Fruit fly (Drosophila melanogaster) whole organism, larva: ENCODE measurements around the gene CG10031.

Experiments used
- noc ChIP-seq: fragments of 200-800 bp; sonication (Bioruptor generic); optimal IDR thresholded peaks from 3 replicates; lab custom pipeline; 2019; ENCODE audit warnings: missing biosample characterization, mild to moderate bottlenecking, missing genetic modification characterization, moderate library complexity

CG10031 gene

DNA sequence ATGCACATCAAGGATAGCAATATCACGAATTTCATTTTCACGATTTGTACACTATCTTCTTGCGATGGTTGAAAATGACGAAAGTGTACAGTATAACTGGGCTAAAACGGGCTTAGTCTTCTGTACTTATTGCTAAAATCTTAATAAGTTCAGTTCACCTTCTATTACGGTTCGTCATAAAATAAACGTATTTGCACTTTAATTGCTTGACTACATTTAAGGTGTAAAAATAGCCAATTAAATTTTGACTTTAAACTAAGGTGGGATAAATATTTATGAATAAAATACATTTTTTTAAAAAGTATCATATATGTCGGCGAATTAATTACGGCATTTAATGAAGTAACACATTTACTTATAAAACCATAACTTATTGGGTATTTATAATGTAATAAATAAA is 29.2 kb downstream of the CG10031 start, which contains the start of gene Sfp24Bb:
TSS of gene Sfp24Bb (minus strand) at position 101 of the 400 bp plus-strand sequence.
- TF ChIP-seq noc (tag; lab: Kevin White, UChicago), result no peak

DNA sequence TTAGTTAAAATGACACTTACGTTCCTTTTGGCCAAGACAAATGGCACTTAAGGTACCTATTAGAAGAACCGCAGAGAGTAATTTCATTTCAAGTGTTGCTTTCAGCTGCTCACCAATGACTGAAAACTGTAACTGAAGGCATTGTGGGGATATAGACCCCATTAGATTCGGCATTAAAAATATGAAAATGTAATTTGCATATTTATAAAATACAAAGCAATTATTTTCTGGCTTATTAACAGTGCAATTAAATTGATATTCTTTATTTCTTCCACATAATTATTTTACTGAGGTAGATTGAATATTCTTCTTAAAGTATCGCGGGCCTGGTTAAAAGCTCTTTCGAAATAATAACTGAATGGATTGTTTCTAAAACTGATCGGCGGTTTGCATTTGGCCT is 29.9 kb downstream of the CG10031 start, which contains the start of gene Sfp24Bd:
TSS of gene Sfp24Bd (minus strand) at position 101 of the 400 bp plus-strand sequence.
- no peak for TF ChIP-seq noc (tag; lab: Kevin White, UChicago)

DNA sequence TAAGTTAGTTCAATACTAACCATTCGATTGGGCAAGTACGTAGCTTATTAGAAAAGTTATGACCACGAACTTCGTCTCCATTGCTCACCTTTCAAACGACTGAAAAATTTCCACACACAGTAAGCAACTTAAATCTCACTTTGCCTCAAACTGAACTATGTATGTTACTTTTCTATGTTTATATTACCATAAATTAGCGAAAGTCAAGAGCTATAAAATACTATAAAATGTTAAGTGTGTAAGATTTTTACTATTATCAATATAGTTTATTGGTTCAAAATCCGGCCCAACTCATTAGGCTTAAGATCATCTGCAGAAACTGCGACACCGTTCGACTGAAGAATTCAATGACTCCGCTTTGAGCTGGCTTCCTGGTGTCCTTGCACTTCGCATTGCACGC is 30.4 kb downstream of the CG10031 start, which contains the start of gene Sfp24Ba:
TSS of gene Sfp24Ba (minus strand) at position 101 of the 400 bp plus-strand sequence.
- no peak for TF ChIP-seq noc (tag; lab: Kevin White, UChicago)

DNA sequence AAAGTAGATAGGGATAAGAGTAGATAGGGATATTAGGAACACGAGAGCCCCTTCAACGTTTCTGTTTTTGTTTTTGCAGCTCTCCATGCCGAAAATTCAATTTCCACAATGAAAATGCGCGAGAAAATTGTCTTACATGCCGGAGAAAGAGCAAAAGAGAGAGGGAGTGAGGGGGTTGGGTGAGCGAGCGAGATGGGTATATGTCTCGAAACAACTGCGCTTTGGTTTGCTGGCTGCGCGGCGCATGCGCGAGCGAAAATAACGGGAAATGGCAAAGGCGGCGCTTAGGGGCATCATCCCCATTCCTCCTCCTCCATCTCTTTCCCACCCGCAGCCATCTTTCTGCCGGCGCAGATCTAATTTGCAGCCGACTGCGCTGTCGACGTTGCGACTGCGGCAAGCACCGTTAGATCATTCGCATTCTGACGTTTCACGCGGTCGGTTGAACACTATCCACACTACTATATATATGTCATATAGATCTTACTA is 36.5 kb downstream of the CG10031 start, which contains the start of gene Drgx:
TSS of gene Drgx (plus strand) at position 439 of the 489 bp plus-strand sequence.
- TF ChIP-seq noc (tag; lab: Kevin White, UChicago), result no peak

DNA sequence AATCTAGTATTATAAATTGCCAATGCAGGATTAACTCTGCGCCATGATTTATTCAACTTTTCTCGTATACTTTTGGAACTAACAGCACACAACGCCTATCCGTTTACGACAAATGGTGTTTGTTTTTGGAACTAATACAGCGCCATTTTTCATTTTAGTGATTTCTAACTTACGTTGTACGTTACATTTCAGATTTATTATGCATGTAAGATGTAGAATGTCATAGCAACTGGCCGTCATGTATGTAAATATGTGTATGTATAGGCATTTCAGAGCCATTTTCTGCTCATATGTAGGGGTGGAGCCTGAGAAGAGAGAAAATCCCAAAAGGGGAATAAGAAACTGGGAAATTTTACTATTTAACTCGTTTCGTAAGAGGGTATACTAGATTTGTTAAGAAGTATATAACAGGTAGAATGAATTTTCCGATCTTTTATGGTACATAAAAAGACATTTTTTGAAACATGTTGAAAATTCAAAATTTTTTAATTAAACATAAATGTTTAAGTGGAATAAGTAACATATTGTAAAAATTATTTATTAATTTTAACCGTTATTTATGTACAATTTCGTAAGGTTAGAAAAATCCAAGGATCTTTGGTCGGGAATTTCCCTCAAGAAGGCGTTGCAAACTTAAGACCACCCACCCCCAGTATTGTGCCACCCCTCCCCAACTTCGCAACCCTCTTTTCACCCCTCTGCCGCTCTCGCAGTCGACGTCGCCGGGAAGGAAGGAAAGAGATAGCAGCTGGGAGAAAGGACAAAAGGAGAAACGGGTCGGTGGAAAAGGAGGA is 41.3 kb downstream of the CG10031 start:
- no peak for TF ChIP-seq noc (tag; lab: Kevin White, UChicago)

DNA sequence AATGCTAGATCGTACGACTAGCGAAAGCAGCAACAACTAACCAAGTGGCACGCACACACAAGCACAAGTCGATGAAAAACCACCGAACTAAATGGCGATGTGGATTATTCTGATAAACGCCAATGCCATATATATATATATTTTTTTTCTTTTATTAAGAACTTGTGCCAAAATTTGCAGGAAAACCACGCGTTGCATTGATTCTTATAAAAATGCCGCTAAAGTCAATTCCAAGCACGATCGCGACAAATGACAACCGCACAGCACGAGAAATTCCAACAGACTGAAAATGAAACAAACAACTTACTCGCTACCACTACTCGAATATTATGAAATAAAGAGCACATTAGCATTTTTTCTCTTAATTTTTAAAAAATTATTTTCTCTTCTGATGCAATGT is 42.2 kb downstream of the CG10031 start, which contains the start of gene for:
TSS of gene for (minus strand) at position 287 of the 400 bp plus-strand sequence.
- no peak for TF ChIP-seq noc (tag; lab: Kevin White, UChicago)

DNA sequence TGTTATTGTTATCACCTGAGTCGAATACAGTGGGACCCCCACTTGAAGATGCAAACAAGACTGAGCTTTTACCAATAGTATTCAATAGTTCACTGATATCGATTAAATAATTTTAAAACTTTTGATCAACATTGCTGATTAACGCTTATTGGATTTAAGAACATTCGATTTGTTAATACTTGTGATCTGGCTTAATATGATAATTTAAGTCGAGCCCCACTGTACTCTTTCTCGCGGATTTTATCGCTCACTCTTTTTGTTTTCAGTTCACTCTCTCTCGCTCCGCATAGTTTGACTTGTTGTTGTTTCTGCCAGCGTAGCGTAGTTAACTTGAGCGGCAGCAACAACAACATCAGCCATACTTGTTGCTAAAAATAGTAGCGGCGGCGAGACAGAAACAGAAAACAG is 43.2 kb downstream of the CG10031 start:
- TF ChIP-seq noc (tag; lab: Kevin White, UChicago), result peak; percentile 100

DNA sequence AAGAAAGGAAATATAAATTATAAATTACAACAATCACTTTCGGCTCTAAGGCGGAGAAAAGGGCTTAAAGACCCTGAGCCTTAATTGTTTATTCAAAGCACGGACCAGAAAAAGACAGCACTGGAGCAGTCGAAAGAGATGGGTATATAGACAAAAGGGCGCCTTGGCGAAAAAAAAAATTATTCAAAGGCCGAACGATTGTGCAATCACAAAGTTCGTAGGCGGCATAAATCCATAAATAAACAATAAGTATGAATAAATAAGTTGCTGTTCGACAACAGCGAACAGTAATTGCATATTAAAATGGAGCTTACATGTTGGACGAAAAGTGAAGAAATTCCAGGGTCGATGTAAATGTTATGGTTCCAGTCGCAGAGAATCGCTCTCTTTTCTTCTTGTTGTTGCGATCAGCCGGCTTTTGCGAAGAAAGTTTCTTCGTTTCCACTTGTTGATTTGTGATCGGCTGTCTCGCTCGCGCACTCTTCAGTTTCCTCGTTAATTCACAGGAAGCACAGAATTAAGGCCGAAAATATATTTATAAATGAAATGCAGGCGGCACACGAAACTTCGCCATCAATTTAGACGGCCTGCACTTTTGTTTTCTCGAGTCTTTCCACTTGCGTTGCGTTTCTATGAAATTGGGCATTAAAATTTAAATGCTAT is 43.8 kb downstream of the CG10031 start:
- no peak for TF ChIP-seq noc (tag; lab: Kevin White, UChicago)
